Worm (Caenorhabditis elegans) whole organism, L1 larva: ENCODE results near the gene T05H10.1.

ENCODE experiments used
- ama-1 ChIP-seq: fragments of 150-350 bp; optimal IDR thresholded peaks from 2 replicates; lab custom pipeline; 2014
- dpl-1 ChIP-seq, 3 experiments: fragments of 150-350 bp in 2 of 3; sonication (generic microtip) in 1 of 3; optimal IDR thresholded peaks; 2 replicates each; lab custom pipeline; 2014 to 2017; ENCODE audit warnings: missing biosample characterization in 3 of 3, missing genetic modification characterization in 3 of 3, missing genetic modification reagents in 3 of 3
- egl-27 ChIP-seq, 2 experiments: fragments of 150-350 bp in 1 of 2; sonication (generic microtip); optimal IDR thresholded peaks; 3 replicates each; lab custom pipeline; 2017 to 2018; ENCODE audit warnings: missing biosample characterization in 2 of 2, missing genetic modification characterization in 2 of 2, missing genetic modification reagents in 2 of 2
- fkh-4 ChIP-seq: sonication (generic microtip); optimal IDR thresholded peaks from 2 replicates; lab custom pipeline; 2016; ENCODE audit warnings: missing compliant biosample characterization, missing genetic modification characterization, borderline replicate concordance
- nhr-20 ChIP-seq: sonication (generic microtip); optimal IDR thresholded peaks from 2 replicates; lab custom pipeline; 2016; ENCODE audit warnings: mild to moderate bottlenecking, missing genetic modification characterization, missing compliant biosample characterization
- nhr-28 ChIP-seq: fragments of 150-350 bp; optimal IDR thresholded peaks from 2 replicates; lab custom pipeline; 2014; ENCODE audit warnings: missing biosample characterization, missing genetic modification characterization
- nhr-76 ChIP-seq: sonication (generic microtip); optimal IDR thresholded peaks from 2 replicates; lab custom pipeline; 2017; ENCODE audit warnings: missing biosample characterization, missing genetic modification characterization
- nhr-77 ChIP-seq: fragments of 150-350 bp; optimal IDR thresholded peaks from 2 replicates; lab custom pipeline; 2014; ENCODE audit warnings: missing biosample characterization, missing genetic modification characterization
- tlp-1 ChIP-seq: fragments of 150-350 bp; optimal IDR thresholded peaks from 2 replicates; lab custom pipeline; 2014; ENCODE audit warnings: missing biosample characterization, missing genetic modification characterization
- unc-130 ChIP-seq: fragments of 150-350 bp; optimal IDR thresholded peaks from 2 replicates; lab custom pipeline; 2017; ENCODE audit warnings: missing biosample characterization, missing genetic modification characterization, inconsistent platforms
- unc-62 ChIP-seq: fragments of 150-350 bp; optimal IDR thresholded peaks from 2 replicates; lab custom pipeline; 2014; ENCODE audit warnings: missing biosample characterization, missing genetic modification reagents, missing genetic modification characterization
- ztf-4 ChIP-seq: fragments of 150-350 bp; optimal IDR thresholded peaks from 2 replicates; lab custom pipeline; 2014; ENCODE audit warnings: missing biosample characterization, missing genetic modification characterization

ce11 chrII:8047264-8047663 is 4.9 kb downstream of the T05H10.1 start, which contains the start of gene apn-1:
- no peak for TF ChIP-seq nhr-77 (tag; lab: Kevin White, UChicago)
- no peak for TF ChIP-seq dpl-1 (GFP tag; optimal IDR thresholded peaks at IDR 0.05; lab: Kevin White, UChicago)
- no peak for TF ChIP-seq nhr-28 (tag; lab: Kevin White, UChicago)
- TF ChIP-seq fkh-4 (tag; lab: Kevin White, UChicago): no peak
- no peak for TF ChIP-seq unc-62 (GFP tag; lab: Kevin White, UChicago)
- TF ChIP-seq nhr-20: no peak
- no peak for TF ChIP-seq tlp-1 (tag; lab: Kevin White, UChicago)
- no peak for TF ChIP-seq egl-27 (tag; optimal IDR thresholded peaks at IDR 0.05; lab: Kevin White, UChicago)
- no peak for TF ChIP-seq ama-1
- TF ChIP-seq unc-130 (tag; lab: Kevin White, UChicago): no peak
- TF ChIP-seq ztf-4 (tag; lab: Kevin White, UChicago): no peak
- TF ChIP-seq nhr-76 (tag; lab: Kevin White, UChicago): no peak
